Worm (Caenorhabditis elegans): ENCODE measurements around the gene H04M03.3.

ce11 chrIV:5856975-5857374 lies 34.4 kb upstream of the H04M03.3 start:
- no peak for TF ChIP-seq pag-3 (tag; optimal IDR thresholded peaks at IDR 0.05; ENCODE audit: borderline replicate concordance)
- no peak for TF ChIP-seq unc-86 (tag; optimal IDR thresholded peaks at IDR 0.05)
- TF ChIP-seq dve-1 (tag; optimal IDR thresholded peaks at IDR 0.05) = no peak
- no peak for TF ChIP-seq ceh-19 (GFP tag; optimal IDR thresholded peaks at IDR 0.05)
- no peak for TF ChIP-seq rnt-1 (tag; optimal IDR thresholded peaks at IDR 0.05)
- no peak for TF ChIP-seq ceh-6 (GFP tag; optimal IDR thresholded peaks at IDR 0.05)
- no peak for TF ChIP-seq unc-42 (tag; optimal IDR thresholded peaks at IDR 0.05)
- TF ChIP-seq sox-2 (GFP tag; IDR thresholded peaks at IDR 0.05) = no peak
- no peak for TF ChIP-seq pha-4 (tag; optimal IDR thresholded peaks at IDR 0.05)
- TF ChIP-seq gmeb-2 (tag; optimal IDR thresholded peaks at IDR 0.05) = no peak
- TF ChIP-seq pros-1 (tag; optimal IDR thresholded peaks at IDR 0.05) = no peak
- TF ChIP-seq ceh-9 (tag; optimal IDR thresholded peaks at IDR 0.05) = no peak
- TF ChIP-seq sox-4 (tag; optimal IDR thresholded peaks at IDR 0.05) = no peak

Data from whole organism, late embryonic.